Fruit fly (Drosophila melanogaster): ENCODE measurements around the gene CG7091.

The CG7091 gene

DNA sequence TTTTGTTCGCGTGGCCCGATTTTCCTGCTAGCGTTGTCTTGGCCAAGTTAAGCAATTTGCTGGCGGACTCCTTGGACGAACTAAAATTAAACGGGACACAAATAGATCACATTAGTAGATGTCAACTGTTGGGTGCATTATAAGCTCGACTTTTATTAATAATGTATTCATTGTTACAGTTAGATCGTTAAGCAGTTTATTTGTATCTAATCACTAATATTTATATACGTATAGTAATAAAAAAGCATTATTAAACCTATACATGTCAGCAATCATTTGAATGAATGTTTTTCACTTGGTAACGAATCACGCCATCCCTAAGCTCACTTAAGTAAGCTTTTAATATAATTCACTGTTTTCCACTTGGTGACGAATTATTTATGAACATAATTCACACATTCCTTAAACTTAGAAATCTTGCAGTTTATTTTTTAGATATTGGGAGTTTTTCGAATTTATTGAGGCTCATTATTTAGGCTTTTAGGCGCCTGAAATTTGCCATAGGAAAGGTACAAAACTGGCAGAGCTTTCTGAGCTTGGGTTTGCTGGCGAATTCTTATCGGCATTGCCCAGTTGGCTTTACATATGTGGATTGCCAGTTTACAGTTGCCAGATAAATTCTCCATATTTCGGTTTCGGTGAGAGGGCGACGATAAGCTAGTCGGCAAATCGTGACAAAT, at the start of gene CG7091, which contains the start of gene CG7381:
CG7091 (plus strand) TSS at position 630 of the 680 bp plus-strand sequence.
CG7381 (minus strand) TSS at position 101 of the 680 bp plus-strand sequence.
- no peak for TF ChIP-seq dsf (GFP tag; optimal IDR thresholded peaks at IDR 0.05; ENCODE audit: borderline replicate concordance)

DNA sequence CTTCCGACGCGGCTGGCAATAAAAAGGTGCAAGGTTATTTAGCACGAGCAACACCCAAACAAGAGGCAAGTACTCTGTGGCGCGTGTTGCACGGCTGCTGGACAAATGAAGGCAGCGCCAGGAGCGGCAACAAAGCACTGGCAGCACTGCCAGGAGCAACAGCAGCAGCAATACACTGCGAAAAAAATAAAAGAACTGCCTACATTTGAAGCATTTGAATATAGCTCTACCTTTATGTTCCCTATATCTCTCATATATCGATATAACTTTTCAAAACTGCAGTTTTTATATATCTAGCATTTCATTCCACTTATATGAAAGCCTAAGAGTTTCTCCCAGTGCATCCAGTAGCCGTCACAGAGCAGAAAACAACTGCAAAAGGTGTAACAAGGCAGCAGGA, 20.4 kb upstream of the CG7091 start:
- no peak for TF ChIP-seq pan (optimal IDR thresholded peaks at IDR 0.05)
- no peak for TF ChIP-seq Hr78 (GFP tag; optimal IDR thresholded peaks at IDR 0.05)
- no peak for TF ChIP-seq Rel (GFP tag; optimal IDR thresholded peaks at IDR 0.05)
- no peak for TF ChIP-seq Rel (tag; optimal IDR thresholded peaks at IDR 0.05)
- TF ChIP-seq sv (GFP tag; optimal IDR thresholded peaks at IDR 0.05) = no peak
- no peak for TF ChIP-seq lola (GFP tag; optimal IDR thresholded peaks at IDR 0.05)
- no peak for TF ChIP-seq usp (GFP tag; optimal IDR thresholded peaks at IDR 0.05)
- TF ChIP-seq Abd-B (GFP tag; optimal IDR thresholded peaks at IDR 0.05) = no peak
- no peak for TF ChIP-seq CG32264 (GFP tag; optimal IDR thresholded peaks at IDR 0.05)
- TF ChIP-seq Myc (optimal IDR thresholded peaks at IDR 0.05) = no peak
- TF ChIP-seq psq (GFP tag; optimal IDR thresholded peaks at IDR 0.05) = no peak
- no peak for TF ChIP-seq tai (GFP tag; optimal IDR thresholded peaks at IDR 0.05)
- no peak for TF ChIP-seq Hnf4 (GFP tag; optimal IDR thresholded peaks at IDR 0.05)
- TF ChIP-seq foxo (GFP tag; optimal IDR thresholded peaks at IDR 0.05) = peak in 1 of 2 experiments; percentile 34
- no peak for TF ChIP-seq brk (GFP tag; optimal IDR thresholded peaks at IDR 0.05)
- peak; percentile 20 for TF ChIP-seq ey (GFP tag; optimal IDR thresholded peaks at IDR 0.05)
- TF ChIP-seq h (GFP tag; optimal IDR thresholded peaks at IDR 0.05) = peak; percentile 21
- no peak for TF ChIP-seq sage (GFP tag; optimal IDR thresholded peaks at IDR 0.05)
- no peak for TF ChIP-seq jim (GFP tag; optimal IDR thresholded peaks at IDR 0.05)
- TF ChIP-seq CrebA (GFP tag; optimal IDR thresholded peaks at IDR 0.05; ENCODE audit: borderline replicate concordance) = no peak
- no peak for TF ChIP-seq Hr83 (GFP tag; optimal IDR thresholded peaks at IDR 0.05; ENCODE audit: poor library complexity, severe bottlenecking)
- TF ChIP-seq HLH106 (tag; optimal IDR thresholded peaks at IDR 0.05) = peak; percentile 44
- TF ChIP-seq Jra (GFP tag; optimal IDR thresholded peaks at IDR 0.05) = no peak
- no peak for TF ChIP-seq Dfd (GFP tag; optimal IDR thresholded peaks at IDR 0.05)
- no peak for TF ChIP-seq Vsx2 (GFP tag; optimal IDR thresholded peaks at IDR 0.05; ENCODE audit: partially characterized antibody)
- TF ChIP-seq OdsH (GFP tag; optimal IDR thresholded peaks at IDR 0.05) = no peak
- no peak for TF ChIP-seq Mio (GFP tag; optimal IDR thresholded peaks at IDR 0.05)
- no peak for TF ChIP-seq Dif (GFP tag; optimal IDR thresholded peaks at IDR 0.05; ENCODE audit: partially characterized antibody)
- no peak for TF ChIP-seq br (GFP tag; optimal IDR thresholded peaks at IDR 0.05)
- TF ChIP-seq woc (GFP tag; optimal IDR thresholded peaks at IDR 0.05) = no peak
- TF ChIP-seq dl (GFP tag; optimal IDR thresholded peaks at IDR 0.05; ENCODE audit: insufficient read depth in 1 of 2, partially characterized antibody in 2 of 2) = no peak
- no peak for TF ChIP-seq dsf (GFP tag; optimal IDR thresholded peaks at IDR 0.05; ENCODE audit: borderline replicate concordance)
- TF ChIP-seq dmrt93B (GFP tag; optimal IDR thresholded peaks at IDR 0.05) = no peak
- TF ChIP-seq rgr (GFP tag; optimal IDR thresholded peaks at IDR 0.05) = peak; percentile 6
- TF ChIP-seq CG9705 (GFP tag; optimal IDR thresholded peaks at IDR 0.05) = no peak
- no peak for TF ChIP-seq Sp1 (GFP tag; optimal IDR thresholded peaks at IDR 0.05)
- no peak for TF ChIP-seq N (GFP tag; optimal IDR thresholded peaks at IDR 0.05)
- peak; percentile 16 for TF ChIP-seq fru (GFP tag; optimal IDR thresholded peaks at IDR 0.05)
- TF ChIP-seq GATAd (GFP tag; optimal IDR thresholded peaks at IDR 0.05) = no peak

DNA sequence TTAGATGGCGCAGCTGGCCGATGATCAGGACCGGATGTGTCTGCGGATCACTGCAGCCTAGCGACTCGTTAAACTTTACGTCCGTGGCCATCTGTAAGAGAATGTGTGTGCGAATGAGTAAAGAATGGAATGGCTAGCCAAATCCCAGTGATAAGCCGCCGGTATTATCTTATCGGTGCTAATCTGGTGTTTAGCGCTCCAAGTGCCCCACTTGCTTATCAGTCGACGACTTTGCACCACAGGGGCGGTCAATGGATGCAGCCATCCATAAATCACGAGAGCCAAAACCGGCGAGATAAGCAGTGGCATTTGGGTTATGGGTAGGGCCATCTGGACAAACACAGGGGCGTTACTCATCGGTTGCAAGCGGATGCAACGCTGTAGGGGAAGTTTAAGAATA, 17.6 kb upstream of the CG7091 start:
- TF ChIP-seq rgr (GFP tag; optimal IDR thresholded peaks at IDR 0.05) (no peak), Jra (GFP tag; optimal IDR thresholded peaks at IDR 0.05) (no peak), Mio (GFP tag; optimal IDR thresholded peaks at IDR 0.05) (no peak), Rel (GFP tag; optimal IDR thresholded peaks at IDR 0.05) (peak; percentile 3), Rel (tag; optimal IDR thresholded peaks at IDR 0.05) (no peak), CrebA (GFP tag; optimal IDR thresholded peaks at IDR 0.05; ENCODE audit: borderline replicate concordance) (peak; percentile 8), h (GFP tag; optimal IDR thresholded peaks at IDR 0.05) (peak; percentile 23)
